Worm (Caenorhabditis elegans): Measurements from ENCODE around the gene sri-51.

The sri-51 gene

DNA sequence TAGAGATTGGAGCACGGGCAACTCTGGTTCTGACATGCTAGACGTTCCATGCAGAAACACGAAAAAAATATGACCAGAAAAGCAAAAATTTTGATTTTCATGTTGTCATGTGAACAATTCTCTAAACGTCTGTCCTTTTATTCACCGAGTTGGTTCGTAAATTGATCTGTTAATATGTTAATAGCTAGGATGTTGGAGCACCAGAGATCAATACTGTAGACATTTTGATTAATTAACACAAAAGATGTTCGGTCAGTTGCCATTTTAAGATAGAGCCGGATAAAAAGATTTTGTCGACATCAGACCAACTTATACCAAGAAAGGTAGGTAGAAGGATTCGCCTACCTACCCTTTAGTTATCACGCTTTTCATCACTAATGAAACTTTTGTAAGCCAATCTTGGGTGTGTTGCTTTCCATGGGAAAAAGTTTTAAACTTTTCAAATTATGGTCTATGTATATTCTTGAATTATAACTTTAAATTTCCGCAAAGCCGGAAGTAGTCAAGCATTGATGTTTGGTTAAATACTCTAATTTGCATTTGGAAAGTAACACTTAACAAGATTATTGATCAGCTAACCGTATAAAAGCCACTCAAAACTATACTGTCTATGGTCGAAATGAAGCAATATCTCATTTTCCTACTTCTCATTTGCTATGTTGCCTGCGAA is 49.2 kb downstream of the sri-51 start, which contains the start of the genes T10D4.11 and T10D4.1:
T10D4.11 (minus strand) TSS at position 101 of the 670 bp plus-strand sequence.
T10D4.1 (plus strand) TSS at position 620 of the 670 bp plus-strand sequence.
- no peak for TF ChIP-seq aly-1 (tag; optimal IDR thresholded peaks at IDR 0.05)
- TF ChIP-seq tbx-37 (GFP tag; conservative IDR thresholded peaks at IDR 0.05) = no peak
- no peak for TF ChIP-seq scrt-1 (GFP tag; IDR thresholded peaks at IDR 0.05)
- TF ChIP-seq flt-1 (GFP tag; IDR thresholded peaks at IDR 0.05) = no peak
- TF ChIP-seq tbx-11 (GFP tag; IDR thresholded peaks at IDR 0.05) = no peak
- no peak for TF ChIP-seq ceh-36 (tag; optimal IDR thresholded peaks at IDR 0.05)
- no peak for TF ChIP-seq hmg-4 (GFP tag; optimal IDR thresholded peaks at IDR 0.05)
- no peak for TF ChIP-seq hnd-1 (tag; optimal IDR thresholded peaks at IDR 0.05)
- TF ChIP-seq sea-1 (GFP tag; conservative IDR thresholded peaks at IDR 0.05) = no peak
- TF ChIP-seq tra-4 (tag; optimal IDR thresholded peaks at IDR 0.05) = no peak
- TF ChIP-seq F13C5.2 (tag; optimal IDR thresholded peaks at IDR 0.05) = no peak

- TF ChIP-seq tra-4 (tag; optimal IDR thresholded peaks at IDR 0.05) (no peak), B0310.2 (tag; optimal IDR thresholded peaks at IDR 0.05) (no peak), flt-1 (GFP tag; IDR thresholded peaks at IDR 0.05) (no peak), scrt-1 (GFP tag; IDR thresholded peaks at IDR 0.05) (no peak), hmg-4 (GFP tag; optimal IDR thresholded peaks at IDR 0.05) (no peak), hmbx-1 (tag; optimal IDR thresholded peaks at IDR 0.05) (no peak), ama-1 (optimal IDR thresholded peaks at IDR 0.05) (no peak), aly-1 (tag; optimal IDR thresholded peaks at IDR 0.05) (no peak)
Observed at ce11 chrII:3148404-3148803, 50.5 kb downstream of the sri-51 start.
